Worm (Caenorhabditis elegans): Measurements from ENCODE around the gene Y49E10.30.

DNA sequence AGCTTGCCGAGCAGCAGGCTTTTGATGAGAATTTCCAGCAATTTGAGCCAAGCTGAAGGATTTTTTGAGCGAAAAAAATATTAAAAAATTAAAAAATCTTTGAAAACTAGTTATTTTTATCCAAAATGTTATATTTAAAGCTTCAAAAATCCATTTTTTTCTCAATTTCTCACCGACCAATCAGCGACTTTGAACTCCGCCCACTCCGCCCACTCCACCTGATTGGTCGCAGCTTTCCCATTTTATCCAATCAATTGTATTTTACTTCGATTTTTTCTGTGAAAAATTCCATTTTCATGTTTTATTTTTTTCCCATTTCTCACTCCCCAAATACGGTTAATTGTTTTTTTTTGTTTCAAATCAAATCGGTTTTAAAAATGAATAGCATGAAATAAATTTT is 41.8 kb upstream of the Y49E10.30 start:
- TF ChIP-seq W03F9.2 (tag; optimal IDR thresholded peaks at IDR 0.05) (no peak), him-1 (tag; optimal IDR thresholded peaks at IDR 0.05) (no peak)

Measured in whole organism, L4/young adult.